Fruit fly (Drosophila melanogaster) whole organism, embryonic: ENCODE measurements around the gene Sf3b1.

Experiments used
- CG11085 ChIP-seq: fragments of 200-800 bp; sonication (Bioruptor generic); IDR thresholded peaks from 2 replicates; pipeline ENCODE4 v1.3.6; 2022; ENCODE audit warnings: missing biosample characterization, missing genetic modification characterization
- CG14014 ChIP-seq: fragments of 200-800 bp; sonication (Bioruptor generic); IDR thresholded peaks from 2 replicates; pipeline ENCODE4 v1.3.6; 2022; ENCODE audit warnings: missing biosample characterization, missing genetic modification characterization
- CG15011 ChIP-seq: fragments of 200-800 bp; sonication (Bioruptor generic); optimal IDR thresholded peaks from 3 replicates; lab custom pipeline; 2018; ENCODE audit warnings: missing biosample characterization, mild to moderate bottlenecking, missing genetic modification characterization
- CG15514 ChIP-seq: fragments of 200-800 bp; sonication (Bioruptor generic); optimal IDR thresholded peaks from 3 replicates; lab custom pipeline; 2017; ENCODE audit warnings: missing biosample characterization, missing genetic modification characterization, mild to moderate bottlenecking, moderate library complexity, missing genetic modification reagents
- CG16813 ChIP-seq: fragments of 200-800 bp; sonication (Bioruptor generic); IDR thresholded peaks from 3 replicates; pipeline ENCODE4 v1.3.6; 2022; ENCODE audit warnings: missing biosample characterization, missing genetic modification characterization; ENCODE audit not compliant: partially characterized antibody
- CG33213 ChIP-seq: fragments of 200-800 bp; sonication (Bioruptor generic); optimal IDR thresholded peaks from 3 replicates; lab custom pipeline; 2016; ENCODE audit warnings: missing biosample characterization, missing genetic modification characterization
- CG6272 ChIP-seq: fragments of 200-800 bp; sonication (Bioruptor generic); IDR thresholded peaks from 2 replicates; pipeline ENCODE4 v1.3.6; 2022; ENCODE audit warnings: missing biosample characterization, missing genetic modification characterization
- CTCF ChIP-seq: fragments of 200-800 bp; sonication (Bioruptor generic); optimal IDR thresholded peaks from 2 replicates; lab custom pipeline; 2017; ENCODE audit warnings: missing biosample characterization, mild to moderate bottlenecking, missing genetic modification characterization, moderate library complexity
- Dad ChIP-seq: fragments of 200-800 bp; sonication (Bioruptor generic); optimal IDR thresholded peaks from 3 replicates; lab custom pipeline; 2016; ENCODE audit warnings: missing biosample characterization, missing genetic modification characterization
- E2f1 ChIP-seq: fragments of 200-800 bp; sonication (Bioruptor generic); IDR thresholded peaks from 2 replicates; pipeline ENCODE4 v1.3.6; 2022; ENCODE audit warnings: missing biosample characterization, missing genetic modification characterization
- Ets65A ChIP-seq: fragments of 200-800 bp; sonication (Bioruptor generic); peaks from one replicate; lab custom pipeline; 2016; ENCODE audit warnings: missing biosample characterization, missing genetic modification characterization
- H2.0 ChIP-seq: fragments of 200-800 bp; sonication (Bioruptor generic); IDR thresholded peaks from 2 replicates; pipeline ENCODE4 v1.3.6; 2022; ENCODE audit warnings: missing biosample characterization, missing genetic modification characterization
- Max ChIP-seq: fragments of 200-800 bp; sonication (Bioruptor generic); optimal IDR thresholded peaks from 2 replicates; lab custom pipeline; 2016; ENCODE audit warnings: missing biosample characterization, mild to moderate bottlenecking, missing genetic modification characterization
- Myb ChIP-seq: fragments of 200-800 bp; sonication (Bioruptor generic); optimal IDR thresholded peaks from 2 replicates; lab custom pipeline; 2016; ENCODE audit warnings: missing biosample characterization, missing genetic modification characterization
- NFAT ChIP-seq: fragments of 200-800 bp; sonication (Bioruptor generic); IDR thresholded peaks from 2 replicates; pipeline ENCODE4 v1.3.6; 2022; ENCODE audit warnings: missing biosample characterization, missing genetic modification characterization
- Nf-YB ChIP-seq: fragments of 200-800 bp; sonication (Bioruptor generic); optimal IDR thresholded peaks from 3 replicates; lab custom pipeline; 2019; ENCODE audit warnings: missing biosample characterization, mild to moderate bottlenecking, missing genetic modification characterization, moderate library complexity
- Nf-YC ChIP-seq: fragments of 200-800 bp; optimal IDR thresholded peaks from 3 replicates; lab custom pipeline; 2019; ENCODE audit warnings: missing biosample characterization, mild to moderate bottlenecking, missing genetic modification characterization, moderate library complexity
- NfI ChIP-seq: fragments of 200-800 bp; sonication (Bioruptor generic); optimal IDR thresholded peaks from 3 replicates; lab custom pipeline; 2018; ENCODE audit warnings: missing biosample characterization, mild to moderate bottlenecking, missing genetic modification characterization, moderate library complexity
- Trl ChIP-seq, 3 experiments: fragments of >200 bp in 2 of 3; fragments of 200-800 bp in 1 of 3; sonication (Bioruptor generic) in 1 of 3; optimal IDR thresholded peaks; 2 replicates in 1 of 3; 3 replicates in 2 of 3; lab custom pipeline; 2016 to 2017; ENCODE audit warnings: missing biosample characterization in 1 of 3, missing genetic modification characterization in 1 of 3
- Xrp1 ChIP-seq: fragments of 200-800 bp; sonication (Bioruptor generic); IDR thresholded peaks from 2 replicates; pipeline ENCODE4 v1.3.6; 2022; ENCODE audit warnings: missing biosample characterization, missing genetic modification characterization
- bigmax ChIP-seq: fragments of 200-800 bp; sonication (Bioruptor generic); optimal IDR thresholded peaks from 2 replicates; lab custom pipeline; 2018; ENCODE audit warnings: missing biosample characterization, mild to moderate bottlenecking, missing genetic modification characterization
- bsh ChIP-seq, 2 experiments: fragments of 200-800 bp; sonication (Bioruptor generic); optimal IDR thresholded peaks; 2 replicates each; lab custom pipeline; 2017 to 2018; ENCODE audit warnings: mild to moderate bottlenecking in 2 of 2, missing biosample characterization in 2 of 2, missing genetic modification characterization in 2 of 2, moderate library complexity in 1 of 2
- cato ChIP-seq: fragments of 200-800 bp; sonication (Bioruptor generic); optimal IDR thresholded peaks from 2 replicates; lab custom pipeline; 2016; ENCODE audit warnings: missing biosample characterization, missing genetic modification characterization, borderline replicate concordance
- ci ChIP-seq: fragments of 200-800 bp; sonication (Bioruptor generic); IDR thresholded peaks from 3 replicates; pipeline ENCODE4 v1.3.6; 2022; ENCODE audit warnings: missing biosample characterization, missing genetic modification characterization
- crol ChIP-seq: fragments of 200-800 bp; sonication (Bioruptor generic); IDR thresholded peaks from 2 replicates; pipeline ENCODE4 v1.3.6; 2022; ENCODE audit warnings: missing biosample characterization, missing genetic modification characterization
- dati ChIP-seq: fragments of 200-800 bp; sonication (Bioruptor generic); IDR thresholded peaks from 2 replicates; pipeline ENCODE4 v1.3.6; 2022; ENCODE audit warnings: missing biosample characterization, missing genetic modification characterization
- fru ChIP-seq: fragments of >200 bp; optimal IDR thresholded peaks from 2 replicates; lab custom pipeline; 2017
- gce ChIP-seq: fragments of 200-800 bp; sonication (Bioruptor generic); IDR thresholded peaks from 3 replicates; pipeline ENCODE4 v1.3.6; 2022; ENCODE audit warnings: missing biosample characterization, missing genetic modification characterization
- gt ChIP-seq: fragments of 200-800 bp; sonication (Bioruptor generic); IDR thresholded peaks from 2 replicates; pipeline ENCODE4 v1.3.6; 2022; ENCODE audit warnings: missing biosample characterization, missing genetic modification characterization
- hkb ChIP-seq, 2 experiments: fragments of 200-800 bp in 1 of 2; fragments of >200 bp in 1 of 2; sonication (Bioruptor generic) in 1 of 2; IDR thresholded peaks in 1 of 2; optimal IDR thresholded peaks in 1 of 2; 2 replicates each; pipeline versions ENCODE4 v1.3.6 to Lab custom; 2017 to 2022; ENCODE audit warnings: missing biosample characterization in 1 of 2, missing genetic modification characterization in 1 of 2
- knrl ChIP-seq: fragments of 200-800 bp; sonication (Bioruptor generic); IDR thresholded peaks from 3 replicates; pipeline ENCODE4 v1.3.6; 2022; ENCODE audit warnings: missing biosample characterization, missing genetic modification characterization; ENCODE audit not compliant: partially characterized antibody
- otp ChIP-seq: fragments of 200-800 bp; sonication (Bioruptor generic); IDR thresholded peaks from 3 replicates; pipeline ENCODE4, ENCODE4 v1.3.6; 2022; ENCODE audit warnings: missing biosample characterization, missing genetic modification characterization
- pho ChIP-seq: fragments of 200-800 bp; sonication (Bioruptor generic); optimal IDR thresholded peaks from 2 replicates; lab custom pipeline; 2016; ENCODE audit warnings: missing biosample characterization, missing genetic modification characterization
- pita ChIP-seq: fragments of 200-800 bp; sonication (Bioruptor generic); optimal IDR thresholded peaks from 2 replicates; lab custom pipeline; 2017; ENCODE audit warnings: missing biosample characterization, mild to moderate bottlenecking, missing genetic modification characterization
- sens ChIP-seq: fragments of 200-800 bp; sonication (Bioruptor generic); peaks from one replicate; lab custom pipeline; 2016; ENCODE audit warnings: missing biosample characterization, missing genetic modification characterization
- seq ChIP-seq: fragments of 200-800 bp; sonication (Bioruptor generic); IDR thresholded peaks from 2 replicates; pipeline ENCODE4 v1.3.6; 2022; ENCODE audit warnings: missing biosample characterization, missing genetic modification characterization
- slou ChIP-seq: fragments of 200-800 bp; sonication (Bioruptor generic); optimal IDR thresholded peaks from 3 replicates; lab custom pipeline; 2016; ENCODE audit warnings: missing biosample characterization, missing genetic modification characterization
- sr ChIP-seq: fragments of 200-800 bp; sonication (Bioruptor generic); IDR thresholded peaks from 3 replicates; pipeline ENCODE4 v1.3.6; 2022; ENCODE audit warnings: missing biosample characterization, missing genetic modification characterization

The Sf3b1 gene

dm6 chr2L:574226-574625 lies 6.1 kb downstream of the Sf3b1 start, which contains the start of the genes Ipk2 and cold (continued):
- TF ChIP-seq E2f1 (GFP tag; lab: Robert Waterston, UW): peak; percentile 75

dm6 chr2L:576559-577184 lies 8.5 kb downstream of the Sf3b1 start, which contains the start of gene Ptth:
Gene Ptth (minus strand): TSS chr2L:576896.
- TF ChIP-seq gt (GFP tag; lab: Robert Waterston, UW) (no peak), CG16813 (GFP tag; lab: Robert Waterston, UW) (no peak), Dad (GFP tag; lab: Kevin White, UChicago) (no peak), sr (GFP tag; lab: Robert Waterston, UW) (no peak), sens (GFP tag; lab: Kevin White, UChicago) (peak; percentile 33), gce (no peak), dati (GFP tag; lab: Robert Waterston, UW) (no peak), pita (GFP tag; lab: Kevin White, UChicago) (peak; percentile 39), NfI (no peak), CG14014 (GFP tag; lab: Robert Waterston, UW) (no peak), CG11085 (no peak), pho (no peak), CG6272 (no peak), NFAT (GFP tag; lab: Robert Waterston, UW) (no peak), CTCF (GFP tag; lab: Kevin White, UChicago) (peak; percentile 70), bsh (GFP tag; optimal IDR thresholded peaks at IDR 0.05; lab: Kevin White, UChicago) (no peak), otp (no peak), ci (GFP tag; lab: Robert Waterston, UW) (0 out of 3 replicates have a peak, but pooled peaks have one; percentile 31), Ets65A (peak; percentile 93), CG15514 (GFP tag; lab: Kevin White, UChicago) (no peak), Xrp1 (GFP tag; lab: Robert Waterston, UW) (no peak)
- TF ChIP-seq, all 482 proteins: peak for 5

DNA sequence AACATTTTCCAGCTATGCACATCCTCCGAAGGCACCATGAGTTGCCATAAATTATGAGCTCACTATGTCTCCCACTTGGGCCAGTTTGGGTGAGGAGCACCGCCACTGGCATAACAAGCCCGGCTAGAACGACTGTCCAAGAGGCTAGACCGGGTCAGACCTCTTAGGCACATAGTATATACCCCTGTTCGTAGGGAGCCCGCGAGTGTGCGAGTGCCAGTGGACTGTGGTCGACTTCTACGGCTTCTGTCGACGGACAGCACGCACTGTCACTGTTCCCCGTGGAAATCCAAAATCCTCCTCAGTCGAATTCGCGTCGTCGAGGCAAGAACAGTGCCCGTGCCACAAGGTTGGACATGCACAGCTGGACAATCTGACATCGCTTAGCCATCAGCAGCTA lies 9.0 kb downstream of the Sf3b1 start, which contains the start of gene Pph13:
Gene Pph13 (plus strand): TSS at position 301 of the 400 bp plus-strand sequence.
- no peak for TF ChIP-seq slou (GFP tag; lab: Kevin White, UChicago)

- peak; percentile 95 for TF ChIP-seq Nf-YC (tag; lab: Kevin White, UChicago)
- TF ChIP-seq hkb (optimal IDR thresholded peaks at IDR 0.05; lab: Kevin White, UChicago): no peak
- no peak for TF ChIP-seq hkb (GFP tag; IDR thresholded peaks at IDR 0.05; lab: Robert Waterston, UW)
- TF ChIP-seq Myb (GFP tag; lab: Kevin White, UChicago): no peak
- peak; percentile 95 for TF ChIP-seq Nf-YB (GFP tag; lab: Kevin White, UChicago)
- TF ChIP-seq Trl (optimal IDR thresholded peaks at IDR 0.05; lab: Kevin White, UChicago): peak; percentile 24 to 33
- TF ChIP-seq Trl (GFP tag; optimal IDR thresholded peaks at IDR 0.05; lab: Kevin White, UChicago): no peak
- TF ChIP-seq Max (GFP tag; lab: Kevin White, UChicago): no peak
- no peak for TF ChIP-seq bigmax (GFP tag; lab: Kevin White, UChicago)
- TF ChIP-seq knrl: no peak
- TF ChIP-seq CG33213: no peak
- no peak for TF ChIP-seq CG15011 (GFP tag; lab: Kevin White, UChicago)
- peak; percentile 81 for TF ChIP-seq seq (GFP tag; lab: Robert Waterston, UW)
- TF ChIP-seq cato (GFP tag; lab: Kevin White, UChicago): no peak
- no peak for TF ChIP-seq H2.0
- TF ChIP-seq fru (lab: Kevin White, UChicago): no peak
- peak; percentile 49 for TF ChIP-seq crol (GFP tag; lab: Robert Waterston, UW)
Measured at dm6 chr2L:585268-585667, 17.1 kb downstream of the Sf3b1 start.
